Worm (Caenorhabditis elegans): ENCODE data around the gene R08E5.1.

- TF ChIP-seq ztf-23 (GFP tag; IDR thresholded peaks at IDR 0.05) (no peak), cog-1 (tag; optimal IDR thresholded peaks at IDR 0.05) (no peak)
These were observed 3.3 kb upstream of the R08E5.1 start for ce11 chrV:3774653-3775052.
